Fruit fly (Drosophila melanogaster) whole organism, embryonic: ENCODE data around the gene p38b.

ENCODE experiments used
- BEAF-32 ChIP-seq: fragments of 200-800 bp; sonication (Bioruptor generic); optimal IDR thresholded peaks from 3 replicates; lab custom pipeline; 2017; ENCODE audit warnings: missing biosample characterization, missing genetic modification characterization, mild to moderate bottlenecking, moderate library complexity, missing genetic modification reagents
- Blimp-1 ChIP-seq: fragments of 200-800 bp; sonication (Bioruptor generic); optimal IDR thresholded peaks from 3 replicates; lab custom pipeline; 2018; ENCODE audit warnings: missing biosample characterization, missing genetic modification characterization, mild to moderate bottlenecking, moderate library complexity, missing genetic modification reagents
- CG10274 ChIP-seq: fragments of 200-800 bp; sonication (Bioruptor generic); optimal IDR thresholded peaks from 3 replicates; lab custom pipeline; 2017; ENCODE audit warnings: missing biosample characterization, mild to moderate bottlenecking, missing genetic modification characterization
- CG11247 ChIP-seq: fragments of 200-800 bp; sonication (Bioruptor generic); IDR thresholded peaks from 2 replicates; pipeline ENCODE4 v1.3.6; 2022; ENCODE audit warnings: missing biosample characterization, missing genetic modification characterization
- CG12659 ChIP-seq: fragments of 200-800 bp; sonication (Bioruptor generic); optimal IDR thresholded peaks from 3 replicates; lab custom pipeline; 2017; ENCODE audit warnings: mild to moderate bottlenecking, missing biosample characterization, missing genetic modification reagents, missing genetic modification characterization
- CG13287 ChIP-seq: fragments of 200-800 bp; sonication (Bioruptor generic); IDR thresholded peaks from 2 replicates; pipeline ENCODE4 v1.3.6; 2022; ENCODE audit warnings: missing biosample characterization, missing genetic modification characterization; ENCODE audit not compliant: partially characterized antibody
- CG1529 ChIP-seq: fragments of 200-800 bp; sonication (Bioruptor generic); optimal IDR thresholded peaks from 3 replicates; lab custom pipeline; 2018; ENCODE audit warnings: missing biosample characterization, missing genetic modification characterization
- CG17186 ChIP-seq: fragments of 200-800 bp; sonication (Bioruptor generic); optimal IDR thresholded peaks from 3 replicates; lab custom pipeline; 2017; ENCODE audit warnings: missing biosample characterization, missing genetic modification reagents, missing genetic modification characterization
- CG17829 ChIP-seq: fragments of 200-800 bp; optimal IDR thresholded peaks from 2 replicates; lab custom pipeline; 2019; ENCODE audit warnings: missing biosample characterization, mild to moderate bottlenecking, missing genetic modification characterization, moderate library complexity
- CG18011 ChIP-seq: fragments of 200-800 bp; sonication (Bioruptor generic); optimal IDR thresholded peaks from 2 replicates; lab custom pipeline; 2017; ENCODE audit warnings: missing biosample characterization, missing genetic modification characterization, mild to moderate bottlenecking, moderate library complexity, missing genotype
- CG2116 ChIP-seq: fragments of 200-800 bp; sonication (Bioruptor generic); optimal IDR thresholded peaks from 3 replicates; lab custom pipeline; 2018; ENCODE audit warnings: missing biosample characterization, mild to moderate bottlenecking, missing genetic modification characterization
- CG2120 ChIP-seq: fragments of 200-800 bp; sonication (Bioruptor generic); optimal IDR thresholded peaks from 3 replicates; lab custom pipeline; 2016; ENCODE audit warnings: missing biosample characterization, missing genetic modification characterization
- CG2129 ChIP-seq: fragments of 200-800 bp; sonication (Bioruptor generic); IDR thresholded peaks from 2 replicates; pipeline ENCODE4 v1.3.6; 2022; ENCODE audit warnings: missing biosample characterization, missing genetic modification characterization; ENCODE audit not compliant: partially characterized antibody
- CG2889 ChIP-seq: fragments of 200-800 bp; sonication (Bioruptor generic); IDR thresholded peaks from 3 replicates; pipeline ENCODE4 v1.3.6; 2022; ENCODE audit warnings: missing biosample characterization, missing genetic modification characterization
- CG30431 ChIP-seq: fragments of 200-800 bp; sonication (Bioruptor generic); optimal IDR thresholded peaks from 2 replicates; lab custom pipeline; 2017; ENCODE audit warnings: missing biosample characterization, missing genetic modification characterization
- CG3163 ChIP-seq: fragments of 200-800 bp; sonication (Bioruptor generic); optimal IDR thresholded peaks from 3 replicates; lab custom pipeline; 2016; ENCODE audit warnings: missing biosample characterization, missing genetic modification characterization
- CG32532 ChIP-seq: fragments of 200-800 bp; sonication (Bioruptor generic); IDR thresholded peaks from 2 replicates; pipeline ENCODE4 v1.3.6; 2022; ENCODE audit warnings: missing biosample characterization, missing genetic modification characterization
- CG34224 ChIP-seq: fragments of 200-800 bp; sonication (Bioruptor generic); IDR thresholded peaks from 3 replicates; pipeline ENCODE4 v1.3.6; 2022; ENCODE audit warnings: missing biosample characterization, missing genetic modification characterization; ENCODE audit not compliant: partially characterized antibody
- CG4328 ChIP-seq: fragments of 200-800 bp; sonication (Bioruptor generic); optimal IDR thresholded peaks from 3 replicates; lab custom pipeline; 2017; ENCODE audit warnings: missing biosample characterization, missing genetic modification reagents, missing genetic modification characterization
- CG8924 ChIP-seq: fragments of 200-800 bp; optimal IDR thresholded peaks from 3 replicates; lab custom pipeline; 2019; ENCODE audit warnings: missing biosample characterization, mild to moderate bottlenecking, missing genetic modification characterization, moderate library complexity
- Doc3 ChIP-seq: fragments of 200-800 bp; sonication (Bioruptor generic); IDR thresholded peaks from 3 replicates; pipeline ENCODE4 v1.3.6; 2022; ENCODE audit warnings: missing biosample characterization, missing genetic modification characterization; ENCODE audit not compliant: partially characterized antibody
- Dp ChIP-seq: fragments of 200-800 bp; sonication (Bioruptor generic); optimal IDR thresholded peaks from 2 replicates; lab custom pipeline; 2018; ENCODE audit warnings: missing biosample characterization, mild to moderate bottlenecking, missing genetic modification characterization, moderate library complexity
- Dref ChIP-seq: fragments of 200-800 bp; sonication (Bioruptor generic); IDR thresholded peaks from 2 replicates; pipeline ENCODE4 v1.3.6; 2022; ENCODE audit warnings: missing biosample characterization, missing genetic modification characterization
- E2f2 ChIP-seq: fragments of 200-800 bp; sonication (Bioruptor generic); IDR thresholded peaks from 2 replicates; pipeline ENCODE4 v1.3.6; 2022; ENCODE audit warnings: missing biosample characterization, missing genetic modification characterization
- Hey ChIP-seq: fragments of 200-800 bp; sonication (Bioruptor generic); optimal IDR thresholded peaks from 3 replicates; lab custom pipeline; 2018; ENCODE audit warnings: missing biosample characterization, mild to moderate bottlenecking, missing genetic modification characterization
- HmgD ChIP-seq: fragments of 200-800 bp; sonication (Bioruptor generic); optimal IDR thresholded peaks from 3 replicates; lab custom pipeline; 2016; ENCODE audit warnings: missing biosample characterization, missing genetic modification characterization
- HmgZ ChIP-seq: fragments of 200-800 bp; sonication (Bioruptor generic); optimal IDR thresholded peaks from 2 replicates; lab custom pipeline; 2018; ENCODE audit warnings: missing biosample characterization, mild to moderate bottlenecking, missing genetic modification characterization
- Hr51 ChIP-seq, 2 experiments: fragments of 200-800 bp; sonication (Bioruptor generic); optimal IDR thresholded peaks; 2 replicates in 1 of 2; 3 replicates in 1 of 2; lab custom pipeline; 2016 to 2018; ENCODE audit warnings: missing biosample characterization in 2 of 2, missing genetic modification characterization in 2 of 2, mild to moderate bottlenecking in 1 of 2, moderate library complexity in 1 of 2
- Myb ChIP-seq: fragments of 200-800 bp; sonication (Bioruptor generic); optimal IDR thresholded peaks from 2 replicates; lab custom pipeline; 2016; ENCODE audit warnings: missing biosample characterization, missing genetic modification characterization
- Scr ChIP-seq: fragments of 200-800 bp; sonication (Bioruptor generic); IDR thresholded peaks from 2 replicates; pipeline ENCODE4 v1.3.6; 2022; ENCODE audit warnings: missing biosample characterization, missing genetic modification characterization; ENCODE audit not compliant: partially characterized antibody
- Side ChIP-seq: fragments of 200-800 bp; sonication (Bioruptor generic); optimal IDR thresholded peaks from 2 replicates; lab custom pipeline; 2016; ENCODE audit warnings: missing biosample characterization, missing genetic modification characterization
- Sox102F ChIP-seq: fragments of 200-800 bp; sonication (Bioruptor generic); optimal IDR thresholded peaks from 2 replicates; lab custom pipeline; 2018; ENCODE audit warnings: missing biosample characterization, mild to moderate bottlenecking, missing genetic modification characterization, moderate library complexity
- Spps ChIP-seq: fragments of 200-800 bp; sonication (Bioruptor generic); optimal IDR thresholded peaks from 2 replicates; lab custom pipeline; 2018; ENCODE audit warnings: missing biosample characterization, mild to moderate bottlenecking, missing genetic modification characterization
- Xbp1 ChIP-seq: fragments of 200-800 bp; sonication (Bioruptor generic); optimal IDR thresholded peaks from 3 replicates; lab custom pipeline; 2016; ENCODE audit warnings: missing biosample characterization, mild to moderate bottlenecking, missing genetic modification characterization
- bbx ChIP-seq: fragments of 200-800 bp; sonication (Bioruptor generic); IDR thresholded peaks from 2 replicates; pipeline ENCODE4 v1.3.6; 2022; ENCODE audit warnings: missing biosample characterization, missing genetic modification characterization; ENCODE audit not compliant: partially characterized antibody
- br ChIP-seq: fragments of >200 bp; optimal IDR thresholded peaks from 2 replicates; lab custom pipeline; 2017
- grau ChIP-seq: fragments of 200-800 bp; optimal IDR thresholded peaks from 3 replicates; lab custom pipeline; 2019; ENCODE audit warnings: missing biosample characterization, mild to moderate bottlenecking, missing genetic modification characterization, moderate library complexity
- inv ChIP-seq: fragments of 200-800 bp; sonication (Bioruptor generic); IDR thresholded peaks from 2 replicates; pipeline ENCODE4 v1.3.6; 2022; ENCODE audit warnings: missing biosample characterization, missing genetic modification characterization; ENCODE audit not compliant: partially characterized antibody
- ken ChIP-seq: fragments of 200-800 bp; sonication (Bioruptor generic); IDR thresholded peaks from 3 replicates; pipeline ENCODE4 v1.3.6; 2022; ENCODE audit warnings: missing biosample characterization, missing genetic modification characterization
- knrl ChIP-seq: fragments of 200-800 bp; sonication (Bioruptor generic); IDR thresholded peaks from 3 replicates; pipeline ENCODE4 v1.3.6; 2022; ENCODE audit warnings: missing biosample characterization, missing genetic modification characterization; ENCODE audit not compliant: partially characterized antibody
- mld ChIP-seq: fragments of 200-800 bp; sonication (Bioruptor generic); IDR thresholded peaks from 3 replicates; pipeline ENCODE4 v1.3.6; 2022; ENCODE audit warnings: missing biosample characterization, missing genetic modification characterization; ENCODE audit not compliant: partially characterized antibody
- nerfin-1 ChIP-seq: fragments of 200-800 bp; sonication (Bioruptor generic); optimal IDR thresholded peaks from 3 replicates; lab custom pipeline; 2019; ENCODE audit warnings: missing biosample characterization, mild to moderate bottlenecking, missing genetic modification characterization, moderate library complexity
- phol ChIP-seq: fragments of 200-800 bp; sonication (Bioruptor generic); optimal IDR thresholded peaks from 3 replicates; lab custom pipeline; 2018; ENCODE audit warnings: missing biosample characterization, mild to moderate bottlenecking, missing genetic modification characterization, moderate library complexity
- pnt ChIP-seq: fragments of 200-800 bp; sonication (Bioruptor generic); optimal IDR thresholded peaks from 3 replicates; lab custom pipeline; 2016; ENCODE audit warnings: missing biosample characterization, missing genetic modification characterization
- stwl ChIP-seq: fragments of 200-800 bp; sonication (Bioruptor generic); optimal IDR thresholded peaks from 3 replicates; lab custom pipeline; 2018; ENCODE audit warnings: missing biosample characterization, mild to moderate bottlenecking, missing genetic modification characterization, moderate library complexity
- sug ChIP-seq: fragments of 200-800 bp; optimal IDR thresholded peaks from 2 replicates; lab custom pipeline; 2019; ENCODE audit warnings: missing biosample characterization, mild to moderate bottlenecking, missing genetic modification characterization, moderate library complexity
- tio ChIP-seq: fragments of 200-800 bp; sonication (Bioruptor generic); optimal IDR thresholded peaks from 2 replicates; lab custom pipeline; 2017; ENCODE audit warnings: missing biosample characterization, missing genetic modification characterization, inconsistent platforms
- trh ChIP-seq: fragments of 200-800 bp; sonication (Bioruptor generic); optimal IDR thresholded peaks from 2 replicates; lab custom pipeline; 2016; ENCODE audit warnings: missing biosample characterization, missing genetic modification characterization
- vfl ChIP-seq: fragments of 200-800 bp; sonication (Bioruptor generic); optimal IDR thresholded peaks from 2 replicates; lab custom pipeline; 2016; ENCODE audit warnings: missing biosample characterization, missing genetic modification characterization
- zen ChIP-seq: fragments of 200-800 bp; sonication (Bioruptor generic); optimal IDR thresholded peaks from 3 replicates; lab custom pipeline; 2018; ENCODE audit warnings: missing biosample characterization, mild to moderate bottlenecking, missing genetic modification characterization, moderate library complexity

The p38b gene

dm6 chr2L:13829540-13829939 is 49.1 kb downstream of the p38b start, which contains the start of the genes Arpc1 and Orc5 (continued):
- TF ChIP-seq Sox102F (GFP tag; lab: Kevin White, UChicago) (no peak), CG34224 (peak; percentile 94), vfl (GFP tag; lab: Kevin White, UChicago) (peak; percentile 7), Doc3 (GFP tag; lab: Robert Waterston, UW) (peak; percentile 77), bbx (GFP tag; lab: Robert Waterston, UW) (peak; percentile 91), sug (tag; lab: Kevin White, UChicago) (no peak), ken (GFP tag; lab: Robert Waterston, UW) (no peak), Spps (tag; lab: Kevin White, UChicago) (no peak), CG2889 (GFP tag; lab: Robert Waterston, UW) (no peak), br (lab: Kevin White, UChicago) (no peak), HmgZ (tag; lab: Kevin White, UChicago) (peak; percentile 67), E2f2 (GFP tag; lab: Robert Waterston, UW) (peak; percentile 90), Dref (peak; percentile 89), CG30431 (GFP tag; lab: Kevin White, UChicago) (no peak), CG32532 (GFP tag; lab: Robert Waterston, UW) (no peak), CG2120 (GFP tag; lab: Kevin White, UChicago) (no peak), CG8924 (tag; lab: Kevin White, UChicago) (peak; percentile 1), CG2116 (peak; percentile 81), CG18011 (GFP tag; lab: Kevin White, UChicago) (peak; percentile 50), CG1529 (no peak), CG13287 (GFP tag; lab: Robert Waterston, UW) (peak; percentile 93), Blimp-1 (GFP tag; lab: Kevin White, UChicago) (no peak), CG17829 (tag; lab: Kevin White, UChicago) (peak; percentile 9), tio (GFP tag; lab: Kevin White, UChicago) (no peak), CG17186 (GFP tag; lab: Kevin White, UChicago) (peak; percentile 61), inv (peak; percentile 80; the same call in 1 of the 2 replicates), zen (tag; lab: Kevin White, UChicago) (peak; percentile 40), CG4328 (GFP tag; lab: Kevin White, UChicago) (no peak), Myb (GFP tag; lab: Kevin White, UChicago) (peak; percentile 83), trh (GFP tag; lab: Kevin White, UChicago) (no peak), CG2129 (peak; percentile 82), phol (tag; lab: Kevin White, UChicago) (peak; percentile 56), pnt (no peak), CG11247 (GFP tag; lab: Robert Waterston, UW) (no peak), nerfin-1 (tag; lab: Kevin White, UChicago) (peak; percentile 18), CG10274 (no peak), Scr (GFP tag; lab: Robert Waterston, UW) (peak; percentile 86), Xbp1 (GFP tag; lab: Kevin White, UChicago) (no peak), Hey (tag; lab: Kevin White, UChicago) (no peak), knrl (GFP tag; lab: Robert Waterston, UW) (peak; percentile 88), Side (GFP tag; lab: Kevin White, UChicago) (no peak), HmgD (peak; percentile 46), Dp (GFP tag; lab: Kevin White, UChicago) (peak; percentile 88), CG12659 (GFP tag; lab: Kevin White, UChicago) (peak; percentile 79), CG3163 (no peak), mld (GFP tag; lab: Robert Waterston, UW) (peak; percentile 81; the same call in 1 of the 3 replicates), stwl (peak; percentile 48), BEAF-32 (GFP tag; lab: Kevin White, UChicago) (peak; percentile 96), Hr51 (GFP tag; optimal IDR thresholded peaks at IDR 0.05; lab: Kevin White, UChicago) (no peak), grau (tag; lab: Kevin White, UChicago) (peak; percentile 48)
